Worm (Caenorhabditis elegans) whole organism, L1 larva: ENCODE results near the gene wrm-1.

Experiments
- C16A3.4 ChIP-seq: fragments of 150-350 bp; optimal IDR thresholded peaks from 2 replicates; lab custom pipeline; 2014; ENCODE audit warnings: missing biosample characterization, missing genetic modification characterization
- C34B4.2 ChIP-seq: sonication (generic microtip); optimal IDR thresholded peaks from 2 replicates; lab custom pipeline; 2017; ENCODE audit warnings: mild to moderate bottlenecking, missing genetic modification characterization, missing compliant biosample characterization
- blmp-1 ChIP-seq: fragments of 150-350 bp; optimal IDR thresholded peaks from 2 replicates; lab custom pipeline; 2014; ENCODE audit warnings: missing biosample characterization, missing genetic modification characterization
- ceh-82 ChIP-seq, 3 experiments: fragments of 150-350 bp in 1 of 3; sonication (generic microtip) in 2 of 3; optimal IDR thresholded peaks; 2 replicates each; lab custom pipeline; 2014 to 2017; ENCODE audit warnings: missing biosample characterization in 3 of 3, missing genetic modification characterization in 3 of 3
- dpl-1 ChIP-seq, 3 experiments: fragments of 150-350 bp in 2 of 3; sonication (generic microtip) in 1 of 3; optimal IDR thresholded peaks; 2 replicates each; lab custom pipeline; 2014 to 2017; ENCODE audit warnings: missing biosample characterization in 3 of 3, missing genetic modification characterization in 3 of 3, missing genetic modification reagents in 3 of 3
- dsc-1 ChIP-seq: sonication (generic microtip); optimal IDR thresholded peaks from 2 replicates; lab custom pipeline; 2016; ENCODE audit warnings: mild to moderate bottlenecking, missing genetic modification characterization, missing compliant biosample characterization
- efl-1 ChIP-seq, 4 experiments: fragments of 150-350 bp; optimal IDR thresholded peaks in 3 of 4; peaks in 1 of 4; 1 replicate in 1 of 4; 2 replicates in 3 of 4; lab custom pipeline; 2014; ENCODE audit warnings: missing biosample characterization in 2 of 4, missing genetic modification characterization in 2 of 4, missing genetic modification reagents in 2 of 4
- efl-3 ChIP-seq: fragments of 200-800 bp; sonication (Bioruptor generic); optimal IDR thresholded peaks from 2 replicates; lab custom pipeline; 2018; ENCODE audit warnings: mild to moderate bottlenecking, missing genetic modification characterization, missing compliant biosample characterization
- elt-3 ChIP-seq, 6 experiments: fragments of 150-350 bp in 1 of 6; sonication (generic microtip); optimal IDR thresholded peaks; 2 replicates each; lab custom pipeline; 2017 to 2018; ENCODE audit warnings: missing biosample characterization in 6 of 6, missing genetic modification characterization in 6 of 6, inconsistent platforms in 1 of 6
- ets-5 ChIP-seq: fragments of 200-800 bp; sonication (Bioruptor generic); IDR thresholded peaks from 2 replicates; pipeline ENCODE4 v1.3.6; 2022; ENCODE audit warnings: missing genetic modification characterization, missing compliant biosample characterization
- fkh-10 ChIP-seq: sonication (generic microtip); optimal IDR thresholded peaks from 2 replicates; lab custom pipeline; 2017; ENCODE audit warnings: missing biosample characterization, missing genetic modification reagents, missing genetic modification characterization
- fkh-4 ChIP-seq: sonication (generic microtip); optimal IDR thresholded peaks from 2 replicates; lab custom pipeline; 2016; ENCODE audit warnings: missing compliant biosample characterization, missing genetic modification characterization, borderline replicate concordance
- fkh-8 ChIP-seq: sonication (generic microtip); optimal IDR thresholded peaks from 2 replicates; lab custom pipeline; 2016; ENCODE audit warnings: mild to moderate bottlenecking, missing genetic modification characterization, missing compliant biosample characterization
- fos-1 ChIP-seq: fragments of 150-350 bp; optimal IDR thresholded peaks from 2 replicates; lab custom pipeline; 2014; ENCODE audit warnings: missing biosample characterization, missing genetic modification characterization
- hlh-17 ChIP-seq: fragments of 200-800 bp; sonication (Bioruptor generic); optimal IDR thresholded peaks from 2 replicates; lab custom pipeline; 2018; ENCODE audit warnings: missing genetic modification characterization, mild to moderate bottlenecking, missing compliant biosample characterization, moderate library complexity, borderline replicate concordance
- isw-1 ChIP-seq: fragments of 200-800 bp; sonication (Bioruptor generic); IDR thresholded peaks from 2 replicates; pipeline ENCODE4 v1.3.6; 2022; ENCODE audit warnings: missing genetic modification characterization, missing compliant biosample characterization
- jun-1 ChIP-seq: fragments of 150-350 bp; optimal IDR thresholded peaks from 2 replicates; lab custom pipeline; 2014; ENCODE audit warnings: missing biosample characterization, missing genetic modification reagents, missing genetic modification characterization
- lin-14 ChIP-seq: fragments of 200-800 bp; sonication (Bioruptor generic); optimal IDR thresholded peaks from 2 replicates; lab custom pipeline; 2018; ENCODE audit warnings: mild to moderate bottlenecking, missing genetic modification characterization, moderate library complexity, missing compliant biosample characterization
- lin-15B ChIP-seq: fragments of 150-350 bp; sonication (generic microtip); optimal IDR thresholded peaks from 3 replicates; lab custom pipeline; 2014; ENCODE audit warnings: missing biosample characterization, missing genetic modification characterization
- lin-35 ChIP-seq, 2 experiments: fragments of 150-350 bp; optimal IDR thresholded peaks; 2 replicates each; lab custom pipeline; 2014; ENCODE audit warnings: missing biosample characterization in 2 of 2, missing genetic modification characterization in 2 of 2, missing genetic modification reagents in 2 of 2
- lin-39 ChIP-seq: fragments of 150-350 bp; optimal IDR thresholded peaks from 2 replicates; lab custom pipeline; 2014; ENCODE audit warnings: missing biosample characterization, missing genetic modification reagents, missing genetic modification characterization
- lsy-2 ChIP-seq, 2 experiments: fragments of 150-350 bp; optimal IDR thresholded peaks; 2 replicates each; lab custom pipeline; 2014; ENCODE audit warnings: missing biosample characterization in 2 of 2, missing genetic modification characterization in 2 of 2
- mab-9 ChIP-seq: fragments of 200-800 bp; sonication (Bioruptor generic); IDR thresholded peaks from 2 replicates; pipeline ENCODE4 v1.3.6; 2022; ENCODE audit warnings: missing genetic modification reagents, missing genetic modification characterization, missing compliant biosample characterization
- mdl-1 ChIP-seq, 2 experiments: fragments of 150-350 bp; optimal IDR thresholded peaks; 2 replicates each; lab custom pipeline; 2014 to 2017; ENCODE audit warnings: missing biosample characterization in 2 of 2, missing genetic modification characterization in 2 of 2, inconsistent platforms in 1 of 2
- mef-2 ChIP-seq: fragments of 150-350 bp; optimal IDR thresholded peaks from 2 replicates; lab custom pipeline; 2014; ENCODE audit warnings: missing biosample characterization, missing genetic modification characterization
- mep-1 ChIP-seq: fragments of 150-350 bp; optimal IDR thresholded peaks from 2 replicates; lab custom pipeline; 2014; ENCODE audit warnings: missing biosample characterization, missing genetic modification characterization
- nhr-11 ChIP-seq: fragments of 150-350 bp; optimal IDR thresholded peaks from 2 replicates; lab custom pipeline; 2014; ENCODE audit warnings: missing biosample characterization, missing genetic modification characterization
- nhr-20 ChIP-seq: sonication (generic microtip); optimal IDR thresholded peaks from 2 replicates; lab custom pipeline; 2016; ENCODE audit warnings: mild to moderate bottlenecking, missing genetic modification characterization, missing compliant biosample characterization
- nhr-237 ChIP-seq: fragments of 150-350 bp; optimal IDR thresholded peaks from 2 replicates; lab custom pipeline; 2014; ENCODE audit warnings: missing biosample characterization, missing genetic modification characterization
- nhr-47 ChIP-seq: sonication (generic microtip); optimal IDR thresholded peaks from 2 replicates; lab custom pipeline; 2016; ENCODE audit warnings: mild to moderate bottlenecking, missing genetic modification characterization, moderate library complexity, missing compliant biosample characterization
- nhr-71 ChIP-seq: sonication (generic microtip); optimal IDR thresholded peaks from 2 replicates; lab custom pipeline; 2016; ENCODE audit warnings: mild to moderate bottlenecking, missing genetic modification characterization, moderate library complexity, missing compliant biosample characterization
- nhr-77 ChIP-seq: fragments of 150-350 bp; optimal IDR thresholded peaks from 2 replicates; lab custom pipeline; 2014; ENCODE audit warnings: missing biosample characterization, missing genetic modification characterization
- nhr-85 ChIP-seq: sonication (generic microtip); peaks from one replicate; lab custom pipeline; 2016; ENCODE audit warnings: missing genetic modification characterization, inconsistent platforms, missing compliant biosample characterization
- rnt-1 ChIP-seq: sonication (generic microtip); optimal IDR thresholded peaks from 2 replicates; lab custom pipeline; 2016; ENCODE audit warnings: mild to moderate bottlenecking, missing genetic modification characterization, moderate library complexity, missing compliant biosample characterization
- skn-1 ChIP-seq: fragments of 150-350 bp; optimal IDR thresholded peaks from 2 replicates; lab custom pipeline; 2014; ENCODE audit warnings: missing biosample characterization, missing genetic modification characterization
- snpc-4 ChIP-seq: fragments of 150-350 bp; optimal IDR thresholded peaks from 2 replicates; lab custom pipeline; 2014; ENCODE audit warnings: missing biosample characterization, missing genetic modification characterization
- snu-23 ChIP-seq: sonication (generic microtip); optimal IDR thresholded peaks from 2 replicates; lab custom pipeline; 2016; ENCODE audit warnings: missing genetic modification characterization, missing compliant biosample characterization
- swsn-7 ChIP-seq: sonication (generic microtip); optimal IDR thresholded peaks from 2 replicates; lab custom pipeline; 2016; ENCODE audit warnings: missing genetic modification characterization, missing compliant biosample characterization
- tbx-2 ChIP-seq: sonication (generic microtip); optimal IDR thresholded peaks from 2 replicates; lab custom pipeline; 2016; ENCODE audit warnings: missing genetic modification characterization, missing compliant biosample characterization
- unc-62 ChIP-seq: fragments of 150-350 bp; optimal IDR thresholded peaks from 2 replicates; lab custom pipeline; 2014; ENCODE audit warnings: missing biosample characterization, missing genetic modification reagents, missing genetic modification characterization
- unc-86 ChIP-seq: sonication (generic microtip); optimal IDR thresholded peaks from 2 replicates; lab custom pipeline; 2016; ENCODE audit warnings: missing genetic modification characterization, missing compliant biosample characterization
- unc-98 ChIP-seq: fragments of 200-800 bp; sonication (Bioruptor generic); IDR thresholded peaks from 2 replicates; pipeline ENCODE4 v1.3.6; 2022; ENCODE audit warnings: missing genetic modification characterization, missing compliant biosample characterization
- xbp-1 ChIP-seq: sonication (generic microtip); optimal IDR thresholded peaks from 2 replicates; lab custom pipeline; 2016; ENCODE audit warnings: missing genetic modification characterization, missing compliant biosample characterization
- zag-1 ChIP-seq: fragments of 150-350 bp; optimal IDR thresholded peaks from 2 replicates; lab custom pipeline; 2014; ENCODE audit warnings: missing biosample characterization, missing genetic modification characterization
- ztf-4 ChIP-seq: fragments of 150-350 bp; optimal IDR thresholded peaks from 2 replicates; lab custom pipeline; 2014; ENCODE audit warnings: missing biosample characterization, missing genetic modification characterization

The wrm-1 gene

DNA sequence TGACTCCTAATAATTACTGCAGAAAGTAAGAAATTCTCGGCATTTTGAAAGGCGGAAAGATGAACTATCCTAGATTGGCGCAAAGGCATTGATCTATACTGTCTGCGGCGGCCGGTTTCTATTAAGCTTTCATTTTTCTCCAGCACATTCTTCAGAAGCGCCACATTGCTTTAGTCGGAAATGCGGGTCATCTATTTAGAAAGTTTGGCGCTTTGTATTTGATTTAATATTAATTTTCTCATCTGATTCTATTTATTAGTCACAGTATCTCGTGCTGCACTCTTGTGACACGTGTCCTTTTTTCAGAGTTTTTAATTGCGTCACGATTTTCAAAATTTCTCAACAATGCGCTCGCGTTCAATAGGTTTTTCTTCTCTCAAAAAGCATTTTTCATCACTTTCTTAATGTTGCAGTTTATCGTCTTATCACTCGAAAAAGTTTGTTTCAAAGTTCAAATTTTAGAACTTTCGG lies 7.6 kb upstream of the wrm-1 start:
- TF ChIP-seq efl-3 (GFP tag; lab: Kevin White, UChicago): no peak
- TF ChIP-seq nhr-85 (tag; lab: Kevin White, UChicago): peak; percentile 56
- TF ChIP-seq nhr-11 (tag; lab: Kevin White, UChicago): no peak
- TF ChIP-seq fos-1 (tag; lab: Kevin White, UChicago): no peak
- no peak for TF ChIP-seq nhr-237 (tag; lab: Kevin White, UChicago)
- peak; percentile 31 for TF ChIP-seq blmp-1 (tag; lab: Kevin White, UChicago)
- TF ChIP-seq rnt-1 (tag; lab: Kevin White, UChicago): no peak
- TF ChIP-seq zag-1 (tag; lab: Kevin White, UChicago): no peak
- no peak for TF ChIP-seq lin-39 (tag; lab: Kevin White, UChicago)
- TF ChIP-seq fkh-4 (tag; lab: Kevin White, UChicago): no peak
- no peak for TF ChIP-seq efl-1 (optimal IDR thresholded peaks at IDR 0.05; lab: Kevin White, UChicago)
- peak in 1 of 2 experiments; percentile 78 for TF ChIP-seq efl-1 (GFP tag; optimal IDR thresholded peaks at IDR 0.05 in 1 of 2; lab: Kevin White, UChicago)

- TF ChIP-seq dpl-1 (GFP tag; optimal IDR thresholded peaks at IDR 0.05; lab: Kevin White, UChicago) (peak in 2 of 3 experiments; percentile 49 to 62), rnt-1 (tag; lab: Kevin White, UChicago) (peak; percentile 75), lin-15B (tag; lab: Kevin White, UChicago) (peak; percentile 24), fkh-8 (tag; lab: Kevin White, UChicago) (peak; percentile 49), mab-9 (GFP tag; lab: Robert Waterston, UW) (no peak), blmp-1 (tag; lab: Kevin White, UChicago) (peak; percentile 52), lsy-2 (tag; optimal IDR thresholded peaks at IDR 0.05; lab: Kevin White, UChicago) (peak; percentile 50 to 84), snu-23 (GFP tag; lab: Kevin White, UChicago) (peak; percentile 67), isw-1 (peak; percentile 39; the same call in 1 of the 2 replicates), unc-98 (GFP tag; lab: Robert Waterston, UW) (no peak), fkh-10 (GFP tag; lab: Kevin White, UChicago) (peak; percentile 10), xbp-1 (peak; percentile 36), lin-35 (GFP tag; optimal IDR thresholded peaks at IDR 0.05; lab: Kevin White, UChicago) (peak; percentile 55 to 64), skn-1 (peak; percentile 54), nhr-47 (peak; percentile 40), unc-86 (tag; lab: Kevin White, UChicago) (peak; percentile 35), ceh-82 (tag; optimal IDR thresholded peaks at IDR 0.05; lab: Kevin White, UChicago) (peak; percentile 7 to 87 (median 68)), elt-3 (tag; optimal IDR thresholded peaks at IDR 0.05; lab: Kevin White, UChicago) (peak in 1 of 6 experiments; percentile 44), snpc-4 (tag; lab: Kevin White, UChicago) (peak; percentile 31), nhr-71 (tag; lab: Kevin White, UChicago) (peak; percentile 58), mdl-1 (tag; optimal IDR thresholded peaks at IDR 0.05; lab: Kevin White, UChicago) (peak in 1 of 2 experiments; percentile 62), mef-2 (tag; lab: Kevin White, UChicago) (no peak), mep-1 (tag; lab: Kevin White, UChicago) (peak; percentile 74), unc-62 (GFP tag; lab: Kevin White, UChicago) (no peak), hlh-17 (GFP tag; lab: Kevin White, UChicago) (no peak), lin-39 (tag; lab: Kevin White, UChicago) (no peak), C34B4.2 (tag; lab: Kevin White, UChicago) (no peak), jun-1 (peak; percentile 18), lin-14 (GFP tag; lab: Kevin White, UChicago) (peak; percentile 90), C16A3.4 (peak; percentile 57), efl-1 (optimal IDR thresholded peaks at IDR 0.05; lab: Kevin White, UChicago) (peak; percentile 68 to 83), efl-1 (GFP tag; optimal IDR thresholded peaks at IDR 0.05 in 1 of 2; lab: Kevin White, UChicago) (peak; percentile 30 to 96), fos-1 (tag; lab: Kevin White, UChicago) (peak; percentile 28), tbx-2 (peak; percentile 46), nhr-20 (tag; lab: Kevin White, UChicago) (peak; percentile 5), dsc-1 (tag; lab: Kevin White, UChicago) (peak; percentile 30), ets-5 (GFP tag; lab: Robert Waterston, UW) (no peak), nhr-237 (tag; lab: Kevin White, UChicago) (no peak), swsn-7 (tag; lab: Kevin White, UChicago) (peak; percentile 56), nhr-77 (tag; lab: Kevin White, UChicago) (peak; percentile 43), ztf-4 (no peak)
Observed at ce11 chrIII:5715467-5715866, 7.2 kb upstream of the wrm-1 start.
